Fruit fly (Drosophila melanogaster) whole organism, pupa: Measurements from ENCODE around the gene Sh.

Experiments used
- CG14655 ChIP-seq: fragments of 200-800 bp; sonication (Bioruptor generic); optimal IDR thresholded peaks from 3 replicates; lab custom pipeline; 2017; ENCODE audit warnings: mild to moderate bottlenecking, missing biosample characterization, missing genetic modification reagents, missing genetic modification characterization
- CG15710 ChIP-seq: fragments of 200-800 bp; sonication (Bioruptor generic); optimal IDR thresholded peaks from 2 replicates; lab custom pipeline; 2018; ENCODE audit warnings: missing biosample characterization, mild to moderate bottlenecking, missing genetic modification characterization, moderate library complexity
- CG32121 ChIP-seq: fragments of 200-800 bp; sonication (Bioruptor generic); IDR thresholded peaks from 2 replicates; pipeline ENCODE4 v1.3.6; 2022; ENCODE audit warnings: missing biosample characterization, missing genetic modification characterization
- CG9948 ChIP-seq: fragments of 200-800 bp; sonication (Bioruptor generic); optimal IDR thresholded peaks from 2 replicates; lab custom pipeline; 2018; ENCODE audit warnings: missing biosample characterization, mild to moderate bottlenecking, missing genetic modification characterization, moderate library complexity
- D1 ChIP-seq: fragments of 200-800 bp; sonication (Bioruptor generic); optimal IDR thresholded peaks from 2 replicates; lab custom pipeline; 2018; ENCODE audit warnings: missing biosample characterization, mild to moderate bottlenecking, missing genetic modification characterization, moderate library complexity
- EcR ChIP-seq: fragments of 200-800 bp; sonication (Bioruptor generic); optimal IDR thresholded peaks from 3 replicates; lab custom pipeline; 2019; ENCODE audit warnings: missing biosample characterization, missing genetic modification characterization, mild to moderate bottlenecking, moderate library complexity, missing genetic modification reagents
- fd96Ca ChIP-seq: fragments of 200-800 bp; sonication (Bioruptor generic); IDR thresholded peaks from 3 replicates; pipeline ENCODE4 v1.3.6; 2022; ENCODE audit warnings: missing biosample characterization, missing genetic modification characterization

DNA sequence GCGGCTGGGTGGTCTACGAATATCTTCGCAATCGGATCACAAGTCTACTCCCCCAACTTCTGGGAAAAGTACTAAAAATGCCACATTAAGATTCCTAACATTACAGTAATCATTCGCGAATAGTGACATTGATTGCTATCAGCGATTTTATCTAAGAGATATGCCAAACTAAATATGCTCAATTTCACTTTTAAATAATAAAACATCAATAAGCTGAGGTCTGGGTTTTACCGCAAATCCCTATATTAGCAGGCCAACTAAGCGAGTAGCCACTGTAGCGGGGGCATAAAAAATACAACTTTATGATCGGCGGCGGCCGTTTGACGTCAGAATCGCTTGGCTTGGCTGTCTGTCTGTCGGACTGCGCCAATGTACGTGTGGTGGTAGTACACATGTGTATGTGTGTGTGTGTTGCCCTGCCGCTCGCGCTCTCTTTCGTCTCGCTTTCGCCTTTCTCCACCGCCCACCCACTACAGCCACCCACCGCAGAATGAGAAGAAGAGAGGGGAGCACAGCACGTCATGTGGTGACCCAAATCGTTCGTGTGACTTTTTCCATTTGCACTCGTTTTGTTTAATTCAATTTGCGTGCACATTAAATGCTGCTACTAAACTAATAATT is 182.7 kb downstream of the Sh start:
- TF ChIP-seq CG15710 (peak; percentile 81), D1 (no peak), CG14655 (GFP tag; lab: Kevin White, UChicago) (peak; percentile 82), CG9948 (tag; lab: Kevin White, UChicago) (peak; percentile 81), fd96Ca (GFP tag; lab: Robert Waterston, UW) (peak; percentile 95), CG32121 (peak; percentile 95), EcR (no peak)
